Fruit fly (Drosophila melanogaster) Kc167 (cell line): ENCODE data around the gene Apc.

Source experiments
- Myc ChIP-seq: fragments of >200 bp; optimal IDR thresholded peaks from 2 replicates; lab custom pipeline; 2017; ENCODE audit warnings: missing external identifiers
- Sin3A ChIP-seq: fragments of >200 bp; optimal IDR thresholded peaks from 2 replicates; lab custom pipeline; 2018; ENCODE audit warnings: missing external identifiers
- h ChIP-seq: fragments of >200 bp; optimal IDR thresholded peaks from 3 replicates; lab custom pipeline; 2018; ENCODE audit warnings: missing external identifiers
- insv ChIP-seq: fragments of >200 bp; optimal IDR thresholded peaks from 3 replicates; lab custom pipeline; 2018; ENCODE audit warnings: missing external identifiers
- psq ChIP-seq: fragments of >200 bp; optimal IDR thresholded peaks from 2 replicates; lab custom pipeline; 2017; ENCODE audit warnings: missing external identifiers
- ttk ChIP-seq: sonication (Bioruptor generic); optimal IDR thresholded peaks from 2 replicates; lab custom pipeline; 2017; ENCODE audit warnings: missing external identifiers

Gene Apc

dm6 chr3R:28870364-28870763 lies 25.8 kb upstream of the Apc start:
- no peak for TF ChIP-seq Sin3A (lab: Kevin White, UChicago)
- TF ChIP-seq psq (lab: Kevin White, UChicago) = no peak
- TF ChIP-seq h (lab: Kevin White, UChicago) = no peak
- no peak for TF ChIP-seq insv (lab: Kevin White, UChicago)
- no peak for TF ChIP-seq Myc (lab: Kevin White, UChicago)
- no peak for TF ChIP-seq ttk (lab: Kevin White, UChicago)

dm6 chr3R:28861309-28862157 lies 17.0 kb upstream of the Apc start:
- no peak for TF ChIP-seq h (lab: Kevin White, UChicago)
- TF ChIP-seq Myc (lab: Kevin White, UChicago) = no peak
- no peak for TF ChIP-seq ttk (lab: Kevin White, UChicago)
- no peak for TF ChIP-seq psq (lab: Kevin White, UChicago)
- no peak for TF ChIP-seq insv (lab: Kevin White, UChicago)
- no peak for TF ChIP-seq Sin3A (lab: Kevin White, UChicago)

dm6 chr3R:28860582-28860981 lies 16.0 kb upstream of the Apc start:
- TF ChIP-seq Myc (lab: Kevin White, UChicago) = no peak
- no peak for TF ChIP-seq ttk (lab: Kevin White, UChicago)
- TF ChIP-seq insv (lab: Kevin White, UChicago) = no peak
- no peak for TF ChIP-seq h (lab: Kevin White, UChicago)
- TF ChIP-seq Sin3A (lab: Kevin White, UChicago) = no peak
- TF ChIP-seq psq (lab: Kevin White, UChicago) = no peak

- TF ChIP-seq psq (lab: Kevin White, UChicago) = no peak
- no peak for TF ChIP-seq Myc (lab: Kevin White, UChicago)
- TF ChIP-seq Sin3A (lab: Kevin White, UChicago) = no peak
- TF ChIP-seq insv (lab: Kevin White, UChicago) = no peak
- TF ChIP-seq h (lab: Kevin White, UChicago) = no peak
- TF ChIP-seq ttk (lab: Kevin White, UChicago) = no peak
Measured at dm6 chr3R:28859058-28859526, 14.5 kb upstream of the Apc start, which contains the start of gene Inx3. Inx3 (minus strand) TSS chr3R:28859497.

dm6 chr3R:28858241-28858647 lies 13.7 kb upstream of the Apc start:
- no peak for TF ChIP-seq Sin3A (lab: Kevin White, UChicago)
- TF ChIP-seq Myc (lab: Kevin White, UChicago) = no peak
- TF ChIP-seq h (lab: Kevin White, UChicago) = no peak
- no peak for TF ChIP-seq psq (lab: Kevin White, UChicago)
- no peak for TF ChIP-seq ttk (lab: Kevin White, UChicago)

- TF ChIP-seq Sin3A (lab: Kevin White, UChicago) = no peak
Measured at dm6 chr3R:28857287-28858024, 12.9 kb upstream of the Apc start.

- no peak for TF ChIP-seq Sin3A (lab: Kevin White, UChicago)
- no peak for TF ChIP-seq ttk (lab: Kevin White, UChicago)
- no peak for TF ChIP-seq h (lab: Kevin White, UChicago)
- no peak for TF ChIP-seq insv (lab: Kevin White, UChicago)
- no peak for TF ChIP-seq psq (lab: Kevin White, UChicago)
- TF ChIP-seq Myc (lab: Kevin White, UChicago) = no peak
Measured at dm6 chr3R:28856829-28857228, 12.3 kb upstream of the Apc start.

dm6 chr3R:28856140-28856539 lies 11.6 kb upstream of the Apc start:
- no peak for TF ChIP-seq Sin3A (lab: Kevin White, UChicago)
- TF ChIP-seq Myc (lab: Kevin White, UChicago) = no peak
- TF ChIP-seq ttk (lab: Kevin White, UChicago) = no peak
- TF ChIP-seq psq (lab: Kevin White, UChicago) = no peak
- no peak for TF ChIP-seq insv (lab: Kevin White, UChicago)
- no peak for TF ChIP-seq h (lab: Kevin White, UChicago)

dm6 chr3R:28851966-28852377 lies 7.4 kb upstream of the Apc start:
- no peak for TF ChIP-seq insv (lab: Kevin White, UChicago)
- no peak for TF ChIP-seq ttk (lab: Kevin White, UChicago)
- no peak for TF ChIP-seq Myc (lab: Kevin White, UChicago)
- no peak for TF ChIP-seq psq (lab: Kevin White, UChicago)
- TF ChIP-seq h (lab: Kevin White, UChicago) = no peak
- TF ChIP-seq Sin3A (lab: Kevin White, UChicago) = no peak

dm6 chr3R:28851530-28851929 lies 7.0 kb upstream of the Apc start:
- TF ChIP-seq insv (lab: Kevin White, UChicago) (no peak), h (lab: Kevin White, UChicago) (no peak), psq (lab: Kevin White, UChicago) (no peak), Sin3A (lab: Kevin White, UChicago) (no peak), ttk (lab: Kevin White, UChicago) (no peak), Myc (lab: Kevin White, UChicago) (no peak)

dm6 chr3R:28850662-28851257 lies 6.2 kb upstream of the Apc start:
- TF ChIP-seq Sin3A (lab: Kevin White, UChicago) (no peak), ttk (lab: Kevin White, UChicago) (no peak)
